Fruit fly (Drosophila melanogaster) whole organism, embryonic: ENCODE data around the gene CG6051.
A peak's percentile ranks its signal among the peaks of the same experiment; 100 is the strongest.

Experiments
- Bteb2 ChIP-seq: fragments of 200-800 bp; sonication (Bioruptor generic); optimal IDR thresholded peaks from 2 replicates; lab custom pipeline; 2016; ENCODE audit warnings: missing biosample characterization, missing genetic modification characterization
- CG10366 ChIP-seq: fragments of 200-800 bp; sonication (Bioruptor generic); IDR thresholded peaks from 2 replicates; pipeline ENCODE4 v1.3.6; 2022; ENCODE audit warnings: missing biosample characterization, missing genetic modification characterization
- CG11696 ChIP-seq: fragments of 200-800 bp; sonication (Bioruptor generic); IDR thresholded peaks from 2 replicates; pipeline ENCODE4 v1.3.6; 2022; ENCODE audit warnings: missing biosample characterization, missing genetic modification characterization
- CG11723 ChIP-seq: fragments of 200-800 bp; sonication (Bioruptor generic); optimal IDR thresholded peaks from 2 replicates; lab custom pipeline; 2017; ENCODE audit warnings: missing biosample characterization, mild to moderate bottlenecking, missing genetic modification characterization
- CG12769 ChIP-seq: fragments of 200-800 bp; sonication (Bioruptor generic); optimal IDR thresholded peaks from 2 replicates; lab custom pipeline; 2019; ENCODE audit warnings: missing biosample characterization, mild to moderate bottlenecking, missing genetic modification characterization, moderate library complexity
- CG16779 ChIP-seq: fragments of 200-800 bp; sonication (Bioruptor generic); IDR thresholded peaks from 2 replicates; pipeline ENCODE4 v1.3.6; 2022; ENCODE audit warnings: missing biosample characterization, missing genetic modification characterization
- CG16813 ChIP-seq: fragments of 200-800 bp; sonication (Bioruptor generic); IDR thresholded peaks from 3 replicates; pipeline ENCODE4 v1.3.6; 2022; ENCODE audit warnings: missing biosample characterization, missing genetic modification characterization; ENCODE audit not compliant: partially characterized antibody
- CG17568 ChIP-seq: fragments of 200-800 bp; sonication (Bioruptor generic); optimal IDR thresholded peaks from 2 replicates; lab custom pipeline; 2018; ENCODE audit warnings: missing biosample characterization, mild to moderate bottlenecking, missing genetic modification characterization, moderate library complexity
- CG18262 ChIP-seq: fragments of 200-800 bp; optimal IDR thresholded peaks from 3 replicates; lab custom pipeline; 2019; ENCODE audit warnings: missing biosample characterization, mild to moderate bottlenecking, missing genetic modification characterization, moderate library complexity
- CG18476 ChIP-seq: fragments of 200-800 bp; sonication (Bioruptor generic); optimal IDR thresholded peaks from 2 replicates; lab custom pipeline; 2016; ENCODE audit warnings: missing biosample characterization, mild to moderate bottlenecking, missing genetic modification characterization
- CG33213 ChIP-seq: fragments of 200-800 bp; sonication (Bioruptor generic); optimal IDR thresholded peaks from 3 replicates; lab custom pipeline; 2016; ENCODE audit warnings: missing biosample characterization, missing genetic modification characterization
- CG6683 ChIP-seq: fragments of 200-800 bp; sonication (Bioruptor generic); optimal IDR thresholded peaks from 2 replicates; lab custom pipeline; 2017; ENCODE audit warnings: missing biosample characterization, mild to moderate bottlenecking, missing genetic modification characterization, missing genetic modification reagents
- Eip74EF ChIP-seq, 2 experiments: fragments of 200-800 bp in 1 of 2; fragments of >200 bp in 1 of 2; sonication (Bioruptor generic) in 1 of 2; optimal IDR thresholded peaks; 2 replicates each; lab custom pipeline; 2017 to 2019; ENCODE audit warnings: missing biosample characterization in 2 of 2, missing genetic modification characterization in 2 of 2, mild to moderate bottlenecking in 1 of 2, moderate library complexity in 1 of 2
- Lpt ChIP-seq: fragments of >200 bp; optimal IDR thresholded peaks from 2 replicates; lab custom pipeline; 2018; ENCODE audit warnings: missing biosample characterization, missing genetic modification characterization
- Med ChIP-seq: fragments of 200-800 bp; sonication (Bioruptor generic); peaks from one replicate; lab custom pipeline; 2016; ENCODE audit warnings: missing biosample characterization, missing genetic modification characterization, mild to moderate bottlenecking, inconsistent platforms, moderate library complexity
- Oaz ChIP-seq: fragments of 200-800 bp; sonication (Bioruptor generic); IDR thresholded peaks from 2 replicates; pipeline ENCODE4 v1.3.6; 2022; ENCODE audit warnings: missing biosample characterization, missing genetic modification characterization
- PHDP ChIP-seq: fragments of 200-800 bp; sonication (Bioruptor generic); optimal IDR thresholded peaks from 3 replicates; lab custom pipeline; 2018; ENCODE audit warnings: missing biosample characterization, mild to moderate bottlenecking, missing genetic modification characterization, moderate library complexity
- Pdp1 ChIP-seq, 2 experiments: fragments of 200-800 bp; sonication (Bioruptor generic); optimal IDR thresholded peaks; 3 replicates each; lab custom pipeline; 2016; ENCODE audit warnings: missing biosample characterization in 2 of 2, missing genetic modification characterization in 2 of 2, mild to moderate bottlenecking in 1 of 2, moderate library complexity in 1 of 2
- abd-A ChIP-seq: fragments of 200-800 bp; sonication (Bioruptor generic); optimal IDR thresholded peaks from 3 replicates; lab custom pipeline; 2019; ENCODE audit warnings: missing biosample characterization, mild to moderate bottlenecking, missing genetic modification characterization, moderate library complexity
- bbx ChIP-seq: fragments of 200-800 bp; sonication (Bioruptor generic); IDR thresholded peaks from 2 replicates; pipeline ENCODE4 v1.3.6; 2022; ENCODE audit warnings: missing biosample characterization, missing genetic modification characterization; ENCODE audit not compliant: partially characterized antibody
- cg ChIP-seq: fragments of 200-800 bp; sonication (Bioruptor generic); optimal IDR thresholded peaks from 3 replicates; lab custom pipeline; 2019; ENCODE audit warnings: missing biosample characterization, mild to moderate bottlenecking, missing genetic modification characterization, moderate library complexity
- chinmo ChIP-seq: fragments of 200-800 bp; sonication (Bioruptor generic); IDR thresholded peaks from 4 replicates; pipeline ENCODE4 v1.3.6; 2022; ENCODE audit warnings: missing biosample characterization, missing genetic modification characterization; ENCODE audit not compliant: partially characterized antibody
- ci ChIP-seq: fragments of 200-800 bp; sonication (Bioruptor generic); IDR thresholded peaks from 3 replicates; pipeline ENCODE4 v1.3.6; 2022; ENCODE audit warnings: missing biosample characterization, missing genetic modification characterization
- dmrt99B ChIP-seq: fragments of 200-800 bp; sonication (Bioruptor generic); optimal IDR thresholded peaks from 2 replicates; lab custom pipeline; 2018; ENCODE audit warnings: missing biosample characterization, mild to moderate bottlenecking, missing genetic modification characterization, moderate library complexity
- eve ChIP-seq, 2 experiments: fragments of >200 bp; optimal IDR thresholded peaks; 2 replicates each; lab custom pipeline; 2017; ENCODE audit warnings: missing biosample characterization in 2 of 2, missing genetic modification characterization in 2 of 2
- ewg ChIP-seq: fragments of 200-800 bp; sonication (Bioruptor generic); optimal IDR thresholded peaks from 3 replicates; lab custom pipeline; 2017; ENCODE audit warnings: mild to moderate bottlenecking, missing biosample characterization, missing genetic modification reagents, missing genetic modification characterization
- gt ChIP-seq: fragments of 200-800 bp; sonication (Bioruptor generic); IDR thresholded peaks from 2 replicates; pipeline ENCODE4 v1.3.6; 2022; ENCODE audit warnings: missing biosample characterization, missing genetic modification characterization
- hbn ChIP-seq: fragments of 200-800 bp; sonication (Bioruptor generic); IDR thresholded peaks from 2 replicates; pipeline ENCODE4 v1.3.6; 2022; ENCODE audit warnings: missing biosample characterization, missing genetic modification characterization; ENCODE audit not compliant: partially characterized antibody
- jumu ChIP-seq: fragments of 200-800 bp; sonication (Bioruptor generic); optimal IDR thresholded peaks from 3 replicates; lab custom pipeline; 2016; ENCODE audit warnings: missing biosample characterization, missing genetic modification characterization
- kah ChIP-seq: fragments of 200-800 bp; sonication (Bioruptor generic); optimal IDR thresholded peaks from 2 replicates; lab custom pipeline; 2018; ENCODE audit warnings: missing biosample characterization, mild to moderate bottlenecking, missing genetic modification characterization
- lbe ChIP-seq: fragments of 200-800 bp; sonication (Bioruptor generic); optimal IDR thresholded peaks from 2 replicates; lab custom pipeline; 2016; ENCODE audit warnings: missing biosample characterization, mild to moderate bottlenecking, missing genetic modification characterization
- nerfin-1 ChIP-seq: fragments of 200-800 bp; sonication (Bioruptor generic); optimal IDR thresholded peaks from 3 replicates; lab custom pipeline; 2019; ENCODE audit warnings: missing biosample characterization, mild to moderate bottlenecking, missing genetic modification characterization, moderate library complexity
- onecut ChIP-seq: fragments of 200-800 bp; sonication (Bioruptor generic); IDR thresholded peaks from 2 replicates; pipeline ENCODE4 v1.3.6; 2022; ENCODE audit warnings: missing biosample characterization, missing genetic modification characterization
- ro ChIP-seq: fragments of 200-800 bp; sonication (Bioruptor generic); IDR thresholded peaks from 2 replicates; pipeline ENCODE4 v1.3.6; 2022; ENCODE audit warnings: missing biosample characterization, missing genetic modification characterization
- row ChIP-seq: fragments of 200-800 bp; sonication (Bioruptor generic); IDR thresholded peaks from 3 replicates; pipeline ENCODE4 v1.3.6; 2022; ENCODE audit warnings: missing biosample characterization, missing genetic modification characterization
- sc ChIP-seq, 3 experiments: fragments of >200 bp in 2 of 3; fragments of 200-800 bp in 1 of 3; sonication (Bioruptor generic) in 1 of 3; optimal IDR thresholded peaks; 2 replicates in 2 of 3; 3 replicates in 1 of 3; lab custom pipeline; 2017; ENCODE audit warnings: mild to moderate bottlenecking in 1 of 3, missing biosample characterization in 1 of 3, missing genetic modification characterization in 1 of 3, missing genetic modification reagents in 1 of 3
- sd ChIP-seq: fragments of 200-800 bp; sonication (Bioruptor generic); optimal IDR thresholded peaks from 3 replicates; lab custom pipeline; 2018; ENCODE audit warnings: missing biosample characterization, mild to moderate bottlenecking, missing genetic modification characterization, moderate library complexity
- slbo ChIP-seq: fragments of 200-800 bp; sonication (Bioruptor generic); IDR thresholded peaks from 2 replicates; pipeline ENCODE4 v1.3.6; 2022; ENCODE audit warnings: missing biosample characterization, missing genetic modification characterization
- sr ChIP-seq: fragments of 200-800 bp; sonication (Bioruptor generic); IDR thresholded peaks from 3 replicates; pipeline ENCODE4 v1.3.6; 2022; ENCODE audit warnings: missing biosample characterization, missing genetic modification characterization
- ssp ChIP-seq: fragments of 200-800 bp; sonication (Bioruptor generic); IDR thresholded peaks from 2 replicates; pipeline ENCODE4 v1.3.6; 2022; ENCODE audit warnings: missing biosample characterization, missing genetic modification characterization
- vvl ChIP-seq: fragments of 200-800 bp; sonication (Bioruptor generic); IDR thresholded peaks from 2 replicates; pipeline ENCODE4 v1.3.6; 2022; ENCODE audit warnings: missing biosample characterization, missing genetic modification characterization

Gene CG6051

dm6 chr3R:27134728-27135361, 16.0 kb downstream of the CG6051 start (continued):
- TF ChIP-seq ci (GFP tag; lab: Robert Waterston, UW) (0 out of 3 replicates have a peak, but pooled peaks have one; percentile 15), row (GFP tag; lab: Robert Waterston, UW) (no peak), CG16779 (GFP tag; lab: Robert Waterston, UW) (no peak), Bteb2 (GFP tag; lab: Kevin White, UChicago) (no peak), ssp (GFP tag; lab: Robert Waterston, UW) (no peak), dmrt99B (tag; lab: Kevin White, UChicago) (no peak), bbx (GFP tag; lab: Robert Waterston, UW) (no peak), CG16813 (no peak), CG17568 (GFP tag; lab: Kevin White, UChicago) (no peak), CG33213 (GFP tag; lab: Kevin White, UChicago) (no peak), CG11723 (GFP tag; lab: Kevin White, UChicago) (no peak), kah (GFP tag; lab: Kevin White, UChicago) (no peak), onecut (no peak), jumu (GFP tag; lab: Kevin White, UChicago) (no peak), sc (optimal IDR thresholded peaks at IDR 0.05; lab: Kevin White, UChicago) (no peak), sc (GFP tag; optimal IDR thresholded peaks at IDR 0.05; lab: Kevin White, UChicago) (no peak), hbn (GFP tag; lab: Robert Waterston, UW) (no peak), CG6683 (no peak), Med (GFP tag; lab: Kevin White, UChicago) (peak; percentile 50), CG18262 (no peak), CG18476 (GFP tag; lab: Kevin White, UChicago) (no peak), lbe (GFP tag; lab: Kevin White, UChicago) (no peak), nerfin-1 (tag; lab: Kevin White, UChicago) (no peak), eve (GFP tag; optimal IDR thresholded peaks at IDR 0.05; lab: Kevin White, UChicago) (no peak), CG11696 (GFP tag; lab: Robert Waterston, UW) (no peak), ro (GFP tag; lab: Robert Waterston, UW) (no peak), cg (GFP tag; lab: Kevin White, UChicago) (no peak)
- TF ChIP-seq, all 482 proteins: peak for 10

dm6 chr3R:27133992-27134391, 16.9 kb downstream of the CG6051 start:
- TF ChIP-seq Eip74EF (GFP tag; optimal IDR thresholded peaks at IDR 0.05; lab: Kevin White, UChicago) (peak in 1 of 2 experiments; percentile 76), CG10366 (GFP tag; lab: Robert Waterston, UW) (no peak), abd-A (tag; lab: Kevin White, UChicago) (peak; percentile 88), Pdp1 (GFP tag; optimal IDR thresholded peaks at IDR 0.05; lab: Kevin White, UChicago) (peak in 1 of 2 experiments; percentile 20), sr (GFP tag; lab: Robert Waterston, UW) (peak; percentile 90), sd (tag; lab: Kevin White, UChicago) (peak; percentile 64), Oaz (GFP tag; lab: Robert Waterston, UW) (no peak), chinmo (GFP tag; lab: Robert Waterston, UW) (0 out of 4 replicates have a peak, but pooled peaks have one; percentile 74), vvl (GFP tag; lab: Robert Waterston, UW) (peak; percentile 93), Lpt (GFP tag; lab: Kevin White, UChicago) (no peak), Med (GFP tag; lab: Kevin White, UChicago) (peak; percentile 19), slbo (GFP tag; lab: Robert Waterston, UW) (no peak), gt (GFP tag; lab: Robert Waterston, UW) (no peak), CG12769 (tag; lab: Kevin White, UChicago) (peak; percentile 48), ewg (no peak), onecut (peak; percentile 21), PHDP (no peak)
